Fruit fly (Drosophila melanogaster): Measurements from ENCODE around the gene p38a.

Gene p38a

dm6 chr3R:24151924-24152809 lies at the start of gene p38a, which contains the start of gene CG6178:
TSS of gene p38a (minus strand) at chr3R:24152321.
TSS of gene CG6178 (plus strand) at chr3R:24152347.
- TF ChIP-seq Pif1A (GFP tag; optimal IDR thresholded peaks at IDR 0.05) = peak; percentile 91
- TF ChIP-seq CG14655 (GFP tag; optimal IDR thresholded peaks at IDR 0.05) = peak; percentile 99
- TF ChIP-seq CG9948 (tag; optimal IDR thresholded peaks at IDR 0.05) = peak; percentile 99
- peak; percentile 97 for TF ChIP-seq CG4496 (GFP tag; IDR thresholded peaks at IDR 0.05)
- no peak for TF ChIP-seq D1 (tag; optimal IDR thresholded peaks at IDR 0.05)
- peak; percentile 98 for TF ChIP-seq CG8301 (tag; optimal IDR thresholded peaks at IDR 0.05)
- TF ChIP-seq CG8159 (tag; optimal IDR thresholded peaks at IDR 0.05) = peak; percentile 99
- TF ChIP-seq CG10348 (GFP tag; IDR thresholded peaks at IDR 0.05) = peak; percentile 91
- peak; percentile 89 for TF ChIP-seq CG13204 (GFP tag; optimal IDR thresholded peaks at IDR 0.05)
- TF ChIP-seq CG15710 (tag; optimal IDR thresholded peaks at IDR 0.05) = peak; percentile 99
- peak; percentile 74 for TF ChIP-seq gl (tag; optimal IDR thresholded peaks at IDR 0.05)
- TF ChIP-seq CG34367 (tag; optimal IDR thresholded peaks at IDR 0.05) = peak; percentile 94
- peak; percentile 98 for TF ChIP-seq Snoo (tag; optimal IDR thresholded peaks at IDR 0.05)
- TF ChIP-seq EcR (GFP tag; optimal IDR thresholded peaks at IDR 0.05) = peak; percentile 63
- peak; percentile 98 for TF ChIP-seq CG17806 (tag; optimal IDR thresholded peaks at IDR 0.05)
- TF ChIP-seq Ets98B (GFP tag; IDR thresholded peaks at IDR 0.05) = peak; percentile 97
- peak; percentile 97 for TF ChIP-seq rn (GFP tag; IDR thresholded peaks at IDR 0.05)
- peak; percentile 97 for TF ChIP-seq Pif1B (GFP tag; optimal IDR thresholded peaks at IDR 0.05)
- peak; percentile 98 for TF ChIP-seq CG32121 (GFP tag; IDR thresholded peaks at IDR 0.05)
- TF ChIP-seq fd96Ca (GFP tag; IDR thresholded peaks at IDR 0.05) = peak; percentile 95
- peak; percentile 89 for TF ChIP-seq CG12605 (GFP tag; IDR thresholded peaks at IDR 0.05)

- TF ChIP-seq CG8301 (tag; optimal IDR thresholded peaks at IDR 0.05) (peak; percentile 95), CG13204 (GFP tag; optimal IDR thresholded peaks at IDR 0.05) (no peak), Ets98B (GFP tag; IDR thresholded peaks at IDR 0.05) (peak; percentile 93), CG15710 (tag; optimal IDR thresholded peaks at IDR 0.05) (peak; percentile 96), Snoo (tag; optimal IDR thresholded peaks at IDR 0.05) (peak; percentile 94), EcR (GFP tag; optimal IDR thresholded peaks at IDR 0.05) (no peak), Pif1B (GFP tag; optimal IDR thresholded peaks at IDR 0.05) (peak; percentile 88), rn (GFP tag; IDR thresholded peaks at IDR 0.05) (peak; percentile 83), CG12605 (GFP tag; IDR thresholded peaks at IDR 0.05) (peak; percentile 90), CG4496 (GFP tag; IDR thresholded peaks at IDR 0.05) (peak; percentile 97), CG32121 (GFP tag; IDR thresholded peaks at IDR 0.05) (peak; percentile 94), D1 (tag; optimal IDR thresholded peaks at IDR 0.05) (no peak), CG34367 (tag; optimal IDR thresholded peaks at IDR 0.05) (peak; percentile 94), CG17806 (tag; optimal IDR thresholded peaks at IDR 0.05) (peak; percentile 96), CG10348 (GFP tag; IDR thresholded peaks at IDR 0.05) (peak; percentile 90), CG8159 (tag; optimal IDR thresholded peaks at IDR 0.05) (peak; percentile 97), CG9948 (tag; optimal IDR thresholded peaks at IDR 0.05) (peak; percentile 97), gl (tag; optimal IDR thresholded peaks at IDR 0.05) (peak; percentile 90), CG14655 (GFP tag; optimal IDR thresholded peaks at IDR 0.05) (no peak), fd96Ca (GFP tag; IDR thresholded peaks at IDR 0.05) (peak; percentile 54; the same call in 2 of the 3 replicates), Pif1A (GFP tag; optimal IDR thresholded peaks at IDR 0.05) (no peak)
These were observed 41.3 kb upstream of the p38a start, which contains the start of the genes SMC6 and CG6204 for dm6 chr3R:24193373-24193879. TSS of gene SMC6 (minus strand) at chr3R:24193423. TSS of gene CG6204 (plus strand) at chr3R:24193832.

- TF ChIP-seq fd96Ca (GFP tag; IDR thresholded peaks at IDR 0.05) (peak; percentile 91), EcR (GFP tag; optimal IDR thresholded peaks at IDR 0.05) (no peak), CG14655 (GFP tag; optimal IDR thresholded peaks at IDR 0.05) (no peak), rn (GFP tag; IDR thresholded peaks at IDR 0.05) (no peak), CG13204 (GFP tag; optimal IDR thresholded peaks at IDR 0.05) (no peak), Snoo (tag; optimal IDR thresholded peaks at IDR 0.05) (no peak), CG17806 (tag; optimal IDR thresholded peaks at IDR 0.05) (peak; percentile 18), Pif1B (GFP tag; optimal IDR thresholded peaks at IDR 0.05) (peak; percentile 33), CG4496 (GFP tag; IDR thresholded peaks at IDR 0.05) (peak; percentile 61; the same call in 2 of the 3 replicates), CG34367 (tag; optimal IDR thresholded peaks at IDR 0.05) (peak; percentile 26), CG12605 (GFP tag; IDR thresholded peaks at IDR 0.05) (no peak), CG9948 (tag; optimal IDR thresholded peaks at IDR 0.05) (no peak), CG15710 (tag; optimal IDR thresholded peaks at IDR 0.05) (peak; percentile 57), D1 (tag; optimal IDR thresholded peaks at IDR 0.05) (no peak), CG10348 (GFP tag; IDR thresholded peaks at IDR 0.05) (no peak), CG32121 (GFP tag; IDR thresholded peaks at IDR 0.05) (peak; percentile 77), CG8159 (tag; optimal IDR thresholded peaks at IDR 0.05) (no peak), gl (tag; optimal IDR thresholded peaks at IDR 0.05) (no peak), Ets98B (GFP tag; IDR thresholded peaks at IDR 0.05) (peak; percentile 81), CG8301 (tag; optimal IDR thresholded peaks at IDR 0.05) (peak; percentile 38), Pif1A (GFP tag; optimal IDR thresholded peaks at IDR 0.05) (no peak)
These were observed 36.5 kb upstream of the p38a start, which contains the start of gene CG5515 for dm6 chr3R:24188619-24189018. TSS of gene CG5515 (minus strand) at chr3R:24188896.

dm6 chr3R:24186188-24186587 lies 34.1 kb upstream of the p38a start, which contains the start of gene mora:
TSS of gene mora (plus strand) at chr3R:24186359.
- TF ChIP-seq CG14655 (GFP tag; optimal IDR thresholded peaks at IDR 0.05) (no peak), CG8301 (tag; optimal IDR thresholded peaks at IDR 0.05) (no peak), Pif1A (GFP tag; optimal IDR thresholded peaks at IDR 0.05) (no peak), EcR (GFP tag; optimal IDR thresholded peaks at IDR 0.05) (no peak), rn (GFP tag; IDR thresholded peaks at IDR 0.05) (no peak), CG17806 (tag; optimal IDR thresholded peaks at IDR 0.05) (no peak), CG13204 (GFP tag; optimal IDR thresholded peaks at IDR 0.05) (no peak), CG15710 (tag; optimal IDR thresholded peaks at IDR 0.05) (no peak), CG8159 (tag; optimal IDR thresholded peaks at IDR 0.05) (no peak), Ets98B (GFP tag; IDR thresholded peaks at IDR 0.05) (no peak), CG10348 (GFP tag; IDR thresholded peaks at IDR 0.05) (no peak), D1 (tag; optimal IDR thresholded peaks at IDR 0.05) (no peak), CG9948 (tag; optimal IDR thresholded peaks at IDR 0.05) (no peak), Pif1B (GFP tag; optimal IDR thresholded peaks at IDR 0.05) (no peak), CG12605 (GFP tag; IDR thresholded peaks at IDR 0.05) (no peak), CG32121 (GFP tag; IDR thresholded peaks at IDR 0.05) (no peak)
